Worm (Caenorhabditis elegans): ENCODE data around the gene F23B12.4.

F23B12.4 gene

ce11 chrV:14424958-14425492, 15.9 kb upstream of the F23B12.4 start, which contains the start of gene rrsr-1 (continued):
- no peak for TF ChIP-seq aha-1 (tag; optimal IDR thresholded peaks at IDR 0.05)
- TF ChIP-seq nhr-20 (tag; optimal IDR thresholded peaks at IDR 0.05) = peak; percentile 47
- TF ChIP-seq ceh-90 (tag; optimal IDR thresholded peaks at IDR 0.05) = no peak
- peak; percentile 29 for TF ChIP-seq irx-1 (tag; optimal IDR thresholded peaks at IDR 0.05)
- peak; percentile 74 for TF ChIP-seq skn-1 (tag; optimal IDR thresholded peaks at IDR 0.05)
- peak; percentile 78 for TF ChIP-seq rnt-1 (tag; optimal IDR thresholded peaks at IDR 0.05)
- no peak for TF ChIP-seq ces-1 (GFP tag; optimal IDR thresholded peaks at IDR 0.05)
- peak; percentile 49 to 58 for TF ChIP-seq efl-1 (optimal IDR thresholded peaks at IDR 0.05)
- peak; percentile 32 to 96 for TF ChIP-seq efl-1 (GFP tag; optimal IDR thresholded peaks at IDR 0.05 in 1 of 2)
- TF ChIP-seq grh-1 (GFP tag; IDR thresholded peaks at IDR 0.05) = no peak
- peak; percentile 36 for TF ChIP-seq dsc-1 (tag; optimal IDR thresholded peaks at IDR 0.05)
- peak; percentile 6 for TF ChIP-seq lin-39 (tag; optimal IDR thresholded peaks at IDR 0.05)
- TF ChIP-seq hpl-2 (GFP tag; optimal IDR thresholded peaks at IDR 0.05) = no peak
- peak; percentile 19 for TF ChIP-seq unc-86 (tag; optimal IDR thresholded peaks at IDR 0.05)
- peak; percentile 15 for TF ChIP-seq lir-3 (tag; optimal IDR thresholded peaks at IDR 0.05; ENCODE audit: poor library complexity)
- no peak for TF ChIP-seq zag-1 (tag; optimal IDR thresholded peaks at IDR 0.05)
- TF ChIP-seq lsy-2 (tag; optimal IDR thresholded peaks at IDR 0.05) = peak in 1 of 2 experiments; percentile 40
- TF ChIP-seq ceh-63 (GFP tag; optimal IDR thresholded peaks at IDR 0.05) = no peak
- peak; percentile 64 for TF ChIP-seq swsn-7 (tag; optimal IDR thresholded peaks at IDR 0.05)
- no peak for TF ChIP-seq nhr-12 (tag; optimal IDR thresholded peaks at IDR 0.05)
- TF ChIP-seq isw-1 (GFP tag; IDR thresholded peaks at IDR 0.05) = peak; percentile 3; the same call in 1 of the 2 replicates
- TF ChIP-seq nhr-47 (tag; optimal IDR thresholded peaks at IDR 0.05) = peak; percentile 68

- TF ChIP-seq dsc-1 (tag; optimal IDR thresholded peaks at IDR 0.05) (no peak), fkh-8 (tag; optimal IDR thresholded peaks at IDR 0.05) (no peak), snu-23 (GFP tag; optimal IDR thresholded peaks at IDR 0.05) (no peak), ceh-82 (tag; optimal IDR thresholded peaks at IDR 0.05) (no peak), pag-3 (tag; optimal IDR thresholded peaks at IDR 0.05; ENCODE audit: borderline replicate concordance, insufficient read depth) (no peak), ztf-11 (tag; optimal IDR thresholded peaks at IDR 0.05) (no peak), fos-1 (tag; optimal IDR thresholded peaks at IDR 0.05) (no peak), rnt-1 (tag; optimal IDR thresholded peaks at IDR 0.05) (no peak), lin-15B (tag; optimal IDR thresholded peaks at IDR 0.05) (no peak), egl-13 (tag; optimal IDR thresholded peaks at IDR 0.05) (no peak), aly-2 (tag; optimal IDR thresholded peaks at IDR 0.05) (no peak), zip-4 (GFP tag; optimal IDR thresholded peaks at IDR 0.05) (no peak), tbx-2 (tag; optimal IDR thresholded peaks at IDR 0.05) (no peak), ceh-90 (tag; optimal IDR thresholded peaks at IDR 0.05) (no peak), unc-30 (tag; optimal IDR thresholded peaks at IDR 0.05) (no peak)
Measured at ce11 chrV:14426013-14426412, 14.9 kb upstream of the F23B12.4 start.

ce11 chrV:14427069-14427825, 13.7 kb upstream of the F23B12.4 start:
- TF ChIP-seq dsc-1 (tag; optimal IDR thresholded peaks at IDR 0.05) = peak; percentile 96
- TF ChIP-seq pax-3 (tag; optimal IDR thresholded peaks at IDR 0.05) = peak; percentile 77
- peak; percentile 3 for TF ChIP-seq sox-4 (tag; optimal IDR thresholded peaks at IDR 0.05)
- no peak for TF ChIP-seq unc-30 (tag; optimal IDR thresholded peaks at IDR 0.05)
- TF ChIP-seq nhr-77 (tag; optimal IDR thresholded peaks at IDR 0.05) = no peak
